Worm (Caenorhabditis elegans) whole organism, L1 larva: ENCODE results near the gene C02B8.1.
A peak's percentile ranks its signal among the peaks of the same experiment; 100 is the strongest.

ENCODE experiments used
- C04F5.9 ChIP-seq: sonication (generic microtip); optimal IDR thresholded peaks from 2 replicates; lab custom pipeline; 2016; ENCODE audit warnings: missing genetic modification characterization, missing compliant biosample characterization
- F16B12.6 ChIP-seq: fragments of 150-350 bp; optimal IDR thresholded peaks from 2 replicates; lab custom pipeline; 2014; ENCODE audit warnings: missing biosample characterization, missing genetic modification characterization
- Y116A8C.19 ChIP-seq: sonication (generic microtip); optimal IDR thresholded peaks from 2 replicates; lab custom pipeline; 2016; ENCODE audit warnings: missing compliant biosample characterization, missing genetic modification characterization, borderline replicate concordance
- aha-1 ChIP-seq: fragments of 150-350 bp; optimal IDR thresholded peaks from 2 replicates; lab custom pipeline; 2014; ENCODE audit warnings: missing biosample characterization, missing genetic modification characterization
- aly-2 ChIP-seq: fragments of 150-350 bp; optimal IDR thresholded peaks from 2 replicates; lab custom pipeline; 2014; ENCODE audit warnings: missing biosample characterization, missing genetic modification characterization
- blmp-1 ChIP-seq: fragments of 150-350 bp; optimal IDR thresholded peaks from 2 replicates; lab custom pipeline; 2014; ENCODE audit warnings: missing biosample characterization, missing genetic modification characterization
- ceh-8 ChIP-seq: fragments of 200-800 bp; sonication (Bioruptor generic); optimal IDR thresholded peaks from 2 replicates; lab custom pipeline; 2018; ENCODE audit warnings: mild to moderate bottlenecking, missing genetic modification characterization, moderate library complexity, missing compliant biosample characterization
- ceh-90 ChIP-seq: sonication (generic microtip); optimal IDR thresholded peaks from 2 replicates; lab custom pipeline; 2016; ENCODE audit warnings: missing genetic modification characterization, missing compliant biosample characterization
- ces-1 ChIP-seq: fragments of 150-350 bp; optimal IDR thresholded peaks from 2 replicates; lab custom pipeline; 2014; ENCODE audit warnings: missing biosample characterization, missing genetic modification reagents, missing genetic modification characterization
- dpl-1 ChIP-seq, 3 experiments: fragments of 150-350 bp in 2 of 3; sonication (generic microtip) in 1 of 3; optimal IDR thresholded peaks; 2 replicates each; lab custom pipeline; 2014 to 2017; ENCODE audit warnings: missing biosample characterization in 3 of 3, missing genetic modification characterization in 3 of 3, missing genetic modification reagents in 3 of 3
- dsc-1 ChIP-seq: sonication (generic microtip); optimal IDR thresholded peaks from 2 replicates; lab custom pipeline; 2016; ENCODE audit warnings: mild to moderate bottlenecking, missing genetic modification characterization, missing compliant biosample characterization
- efl-1 ChIP-seq, 4 experiments: fragments of 150-350 bp; optimal IDR thresholded peaks in 3 of 4; peaks in 1 of 4; 1 replicate in 1 of 4; 2 replicates in 3 of 4; lab custom pipeline; 2014; ENCODE audit warnings: missing biosample characterization in 2 of 4, missing genetic modification characterization in 2 of 4, missing genetic modification reagents in 2 of 4
- efl-3 ChIP-seq: fragments of 200-800 bp; sonication (Bioruptor generic); optimal IDR thresholded peaks from 2 replicates; lab custom pipeline; 2018; ENCODE audit warnings: mild to moderate bottlenecking, missing genetic modification characterization, missing compliant biosample characterization
- egl-13 ChIP-seq: sonication (generic microtip); optimal IDR thresholded peaks from 2 replicates; lab custom pipeline; 2016; ENCODE audit warnings: missing genotype, missing genetic modification reagents, missing genetic modification characterization, missing compliant biosample characterization
- egl-27 ChIP-seq, 2 experiments: fragments of 150-350 bp in 1 of 2; sonication (generic microtip); optimal IDR thresholded peaks; 3 replicates each; lab custom pipeline; 2017 to 2018; ENCODE audit warnings: missing biosample characterization in 2 of 2, missing genetic modification characterization in 2 of 2, missing genetic modification reagents in 2 of 2
- elt-3 ChIP-seq, 6 experiments: fragments of 150-350 bp in 1 of 6; sonication (generic microtip); optimal IDR thresholded peaks; 2 replicates each; lab custom pipeline; 2017 to 2018; ENCODE audit warnings: missing biosample characterization in 6 of 6, missing genetic modification characterization in 6 of 6, inconsistent platforms in 1 of 6
- ets-5 ChIP-seq: fragments of 200-800 bp; sonication (Bioruptor generic); IDR thresholded peaks from 2 replicates; pipeline ENCODE4 v1.3.6; 2022; ENCODE audit warnings: missing genetic modification characterization, missing compliant biosample characterization
- fkh-10 ChIP-seq: sonication (generic microtip); optimal IDR thresholded peaks from 2 replicates; lab custom pipeline; 2017; ENCODE audit warnings: missing biosample characterization, missing genetic modification reagents, missing genetic modification characterization
- fkh-4 ChIP-seq: sonication (generic microtip); optimal IDR thresholded peaks from 2 replicates; lab custom pipeline; 2016; ENCODE audit warnings: missing compliant biosample characterization, missing genetic modification characterization, borderline replicate concordance
- lin-13 ChIP-seq: fragments of 150-350 bp; optimal IDR thresholded peaks from 2 replicates; lab custom pipeline; 2014; ENCODE audit warnings: missing biosample characterization, missing genetic modification reagents, missing genetic modification characterization
- lin-14 ChIP-seq: fragments of 200-800 bp; sonication (Bioruptor generic); optimal IDR thresholded peaks from 2 replicates; lab custom pipeline; 2018; ENCODE audit warnings: mild to moderate bottlenecking, missing genetic modification characterization, moderate library complexity, missing compliant biosample characterization
- lin-39 ChIP-seq: fragments of 150-350 bp; optimal IDR thresholded peaks from 2 replicates; lab custom pipeline; 2014; ENCODE audit warnings: missing biosample characterization, missing genetic modification reagents, missing genetic modification characterization
- lir-3 ChIP-seq: sonication (generic microtip); optimal IDR thresholded peaks from 2 replicates; lab custom pipeline; 2016; ENCODE audit warnings: mild to moderate bottlenecking, missing genetic modification characterization, moderate library complexity, missing compliant biosample characterization; ENCODE audit not compliant: poor library complexity
- mep-1 ChIP-seq: fragments of 150-350 bp; optimal IDR thresholded peaks from 2 replicates; lab custom pipeline; 2014; ENCODE audit warnings: missing biosample characterization, missing genetic modification characterization
- nhr-12 ChIP-seq: sonication (generic microtip); optimal IDR thresholded peaks from 2 replicates; lab custom pipeline; 2017; ENCODE audit warnings: missing biosample characterization, missing genetic modification characterization
- nhr-19 ChIP-seq: fragments of 200-800 bp; sonication (Bioruptor generic); conservative IDR thresholded peaks from 2 replicates; pipeline ENCODE4 v1.3.6; 2022; ENCODE audit warnings: missing genetic modification characterization, missing compliant biosample characterization
- nhr-20 ChIP-seq: sonication (generic microtip); optimal IDR thresholded peaks from 2 replicates; lab custom pipeline; 2016; ENCODE audit warnings: mild to moderate bottlenecking, missing genetic modification characterization, missing compliant biosample characterization
- nhr-71 ChIP-seq: sonication (generic microtip); optimal IDR thresholded peaks from 2 replicates; lab custom pipeline; 2016; ENCODE audit warnings: mild to moderate bottlenecking, missing genetic modification characterization, moderate library complexity, missing compliant biosample characterization
- nhr-76 ChIP-seq: sonication (generic microtip); optimal IDR thresholded peaks from 2 replicates; lab custom pipeline; 2017; ENCODE audit warnings: missing biosample characterization, missing genetic modification characterization
- nhr-84 ChIP-seq: sonication (generic microtip); optimal IDR thresholded peaks from 2 replicates; lab custom pipeline; 2017; ENCODE audit warnings: missing biosample characterization, missing genetic modification characterization
- nhr-85 ChIP-seq: sonication (generic microtip); peaks from one replicate; lab custom pipeline; 2016; ENCODE audit warnings: missing genetic modification characterization, inconsistent platforms, missing compliant biosample characterization
- pqm-1 ChIP-seq: sonication (generic microtip); optimal IDR thresholded peaks from 3 replicates; lab custom pipeline; 2017; ENCODE audit warnings: missing biosample characterization, missing genetic modification characterization
- rnt-1 ChIP-seq: sonication (generic microtip); optimal IDR thresholded peaks from 2 replicates; lab custom pipeline; 2016; ENCODE audit warnings: mild to moderate bottlenecking, missing genetic modification characterization, moderate library complexity, missing compliant biosample characterization
- skn-1 ChIP-seq: fragments of 150-350 bp; optimal IDR thresholded peaks from 2 replicates; lab custom pipeline; 2014; ENCODE audit warnings: missing biosample characterization, missing genetic modification characterization
- sox-4 ChIP-seq: sonication (generic microtip); optimal IDR thresholded peaks from 2 replicates; lab custom pipeline; 2016; ENCODE audit warnings: missing genetic modification characterization, missing compliant biosample characterization
- sptf-1 ChIP-seq: fragments of 150-350 bp; optimal IDR thresholded peaks from 2 replicates; lab custom pipeline; 2014; ENCODE audit warnings: missing biosample characterization, missing genetic modification characterization
- sup-37 ChIP-seq: fragments of 200-800 bp; sonication (Bioruptor generic); optimal IDR thresholded peaks from 2 replicates; lab custom pipeline; 2018; ENCODE audit warnings: mild to moderate bottlenecking, missing genetic modification characterization, missing compliant biosample characterization
- swsn-7 ChIP-seq: sonication (generic microtip); optimal IDR thresholded peaks from 2 replicates; lab custom pipeline; 2016; ENCODE audit warnings: missing genetic modification characterization, missing compliant biosample characterization
- tlp-1 ChIP-seq: fragments of 150-350 bp; optimal IDR thresholded peaks from 2 replicates; lab custom pipeline; 2014; ENCODE audit warnings: missing biosample characterization, missing genetic modification characterization
- unc-30 ChIP-seq: sonication (generic microtip); optimal IDR thresholded peaks from 2 replicates; lab custom pipeline; 2017; ENCODE audit warnings: missing biosample characterization, missing genetic modification characterization
- unc-98 ChIP-seq: fragments of 200-800 bp; sonication (Bioruptor generic); IDR thresholded peaks from 2 replicates; pipeline ENCODE4 v1.3.6; 2022; ENCODE audit warnings: missing genetic modification characterization, missing compliant biosample characterization
- vab-15 ChIP-seq: sonication (generic microtip); optimal IDR thresholded peaks from 2 replicates; lab custom pipeline; 2017; ENCODE audit warnings: missing genotype, mild to moderate bottlenecking, missing genetic modification characterization, missing compliant biosample characterization
- xbp-1 ChIP-seq: sonication (generic microtip); optimal IDR thresholded peaks from 2 replicates; lab custom pipeline; 2016; ENCODE audit warnings: missing genetic modification characterization, missing compliant biosample characterization
- zip-4 ChIP-seq: fragments of 200-800 bp; sonication (Bioruptor generic); optimal IDR thresholded peaks from 2 replicates; lab custom pipeline; 2018; ENCODE audit warnings: mild to moderate bottlenecking, missing genetic modification characterization, moderate library complexity, missing compliant biosample characterization
- ztf-11 ChIP-seq, 2 experiments: sonication (generic microtip); optimal IDR thresholded peaks; 2 replicates each; lab custom pipeline; 2016 to 2017; ENCODE audit warnings: missing genetic modification characterization in 2 of 2, missing biosample characterization in 1 of 2, missing compliant biosample characterization in 1 of 2

Gene C02B8.1

DNA sequence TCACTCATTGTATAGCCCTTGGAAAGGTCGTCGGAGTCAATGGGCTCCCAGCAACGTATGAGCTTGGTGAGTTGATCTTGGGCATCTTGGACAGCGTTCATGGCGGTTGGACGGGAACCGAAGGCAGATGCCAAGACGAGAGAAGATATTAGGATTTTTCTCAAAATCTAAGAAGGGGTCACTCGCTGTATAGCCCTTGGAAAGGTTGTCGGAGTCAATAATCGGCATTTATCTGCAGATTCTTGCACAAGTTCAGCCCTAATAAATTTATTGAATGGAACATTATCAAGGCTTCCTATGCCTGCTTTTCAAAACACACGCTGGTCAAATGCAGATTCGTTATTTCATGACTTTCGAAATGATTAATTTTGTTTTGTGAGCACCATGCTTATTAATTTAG, 9.7 kb upstream of the C02B8.1 start, which contains the start of gene C02B8.7:
C02B8.7 (minus strand) TSS at position 101 of the 400 bp plus-strand sequence.
- TF ChIP-seq rnt-1 (tag; lab: Kevin White, UChicago) = no peak

DNA sequence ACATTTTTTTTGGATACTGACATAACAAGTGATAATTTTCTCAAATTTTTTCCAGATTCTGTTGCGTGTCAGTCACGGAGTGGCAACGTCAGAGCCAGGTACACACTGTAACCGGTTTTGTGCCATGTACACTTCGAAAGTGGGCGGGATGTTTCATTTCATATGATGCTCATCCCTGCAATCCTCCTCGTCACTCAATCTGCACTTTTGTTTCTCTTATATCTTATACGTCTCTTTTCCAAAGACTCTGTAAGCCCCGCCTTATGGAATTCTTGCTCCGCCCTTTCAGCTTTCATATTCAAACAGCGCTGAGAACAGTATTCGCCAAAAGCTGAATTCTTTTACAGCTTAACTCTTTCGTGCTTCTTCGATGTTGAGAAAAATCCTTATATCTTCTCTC, 8.4 kb upstream of the C02B8.1 start, which contains the start of gene C02B8.3:
C02B8.3 (plus strand) TSS at position 301 of the 400 bp plus-strand sequence.
- TF ChIP-seq egl-13 (tag; lab: Kevin White, UChicago) (no peak), nhr-20 (no peak), blmp-1 (tag; lab: Kevin White, UChicago) (no peak), nhr-12 (no peak), xbp-1 (tag; lab: Kevin White, UChicago) (no peak), unc-98 (no peak), rnt-1 (tag; lab: Kevin White, UChicago) (no peak), skn-1 (tag; lab: Kevin White, UChicago) (no peak), lir-3 (tag; lab: Kevin White, UChicago) (no peak), sup-37 (GFP tag; lab: Kevin White, UChicago) (no peak), elt-3 (tag; optimal IDR thresholded peaks at IDR 0.05; lab: Kevin White, UChicago) (no peak), nhr-84 (tag; lab: Kevin White, UChicago) (no peak), dpl-1 (GFP tag; optimal IDR thresholded peaks at IDR 0.05; lab: Kevin White, UChicago) (no peak), fkh-4 (tag; lab: Kevin White, UChicago) (no peak)

ce11 chrX:8148993-8149392, 1.5 kb downstream of the C02B8.1 start:
- TF ChIP-seq vab-15 (tag; lab: Kevin White, UChicago) (no peak), rnt-1 (tag; lab: Kevin White, UChicago) (no peak), zip-4 (GFP tag; lab: Kevin White, UChicago) (no peak), mep-1 (tag; lab: Kevin White, UChicago) (peak; percentile 8), skn-1 (tag; lab: Kevin White, UChicago) (no peak)

- TF ChIP-seq ets-5 (GFP tag; lab: Robert Waterston, UW) (no peak), pqm-1 (tag; lab: Kevin White, UChicago) (no peak), F16B12.6 (tag; lab: Kevin White, UChicago) (no peak), unc-30 (tag; lab: Kevin White, UChicago) (no peak), ceh-90 (no peak), nhr-19 (GFP tag; lab: Robert Waterston, UW) (no peak), rnt-1 (tag; lab: Kevin White, UChicago) (no peak), ceh-8 (GFP tag; lab: Kevin White, UChicago) (no peak), lin-14 (no peak), swsn-7 (tag; lab: Kevin White, UChicago) (no peak), egl-27 (tag; optimal IDR thresholded peaks at IDR 0.05; lab: Kevin White, UChicago) (no peak), nhr-12 (no peak), sox-4 (no peak), tlp-1 (no peak), nhr-71 (tag; lab: Kevin White, UChicago) (no peak)
Measured at ce11 chrX:8150621-8151020, 3.1 kb downstream of the C02B8.1 start, which contains the start of gene F22F1.2. Gene F22F1.2, minus strand, starts transcription at chrX:8150721.

- TF ChIP-seq Y116A8C.19 (tag; lab: Kevin White, UChicago) = no peak
- TF ChIP-seq swsn-7 (tag; lab: Kevin White, UChicago) = peak; percentile 4
- no peak for TF ChIP-seq aha-1 (tag; lab: Kevin White, UChicago)
- no peak for TF ChIP-seq sptf-1 (tag; lab: Kevin White, UChicago)
- TF ChIP-seq lin-13 = no peak
- TF ChIP-seq nhr-71 (tag; lab: Kevin White, UChicago) = no peak
- TF ChIP-seq tlp-1 = no peak
- TF ChIP-seq efl-3 (GFP tag; lab: Kevin White, UChicago) = no peak
- TF ChIP-seq ces-1 = no peak
- no peak for TF ChIP-seq nhr-19 (GFP tag; lab: Robert Waterston, UW)
- TF ChIP-seq aly-2 (tag; lab: Kevin White, UChicago) = no peak
- no peak for TF ChIP-seq dpl-1 (GFP tag; optimal IDR thresholded peaks at IDR 0.05; lab: Kevin White, UChicago)
- TF ChIP-seq C04F5.9 (tag; lab: Kevin White, UChicago) = no peak
- TF ChIP-seq nhr-76 (tag; lab: Kevin White, UChicago) = no peak
- TF ChIP-seq dsc-1 (tag; lab: Kevin White, UChicago) = peak; percentile 50
- no peak for TF ChIP-seq fkh-10 (GFP tag; lab: Kevin White, UChicago)
- TF ChIP-seq lin-39 (tag; lab: Kevin White, UChicago) = no peak
- TF ChIP-seq ztf-11 (tag; optimal IDR thresholded peaks at IDR 0.05; lab: Kevin White, UChicago) = no peak
- no peak for TF ChIP-seq efl-1 (optimal IDR thresholded peaks at IDR 0.05; lab: Kevin White, UChicago)
- no peak for TF ChIP-seq efl-1 (GFP tag; optimal IDR thresholded peaks at IDR 0.05 in 1 of 2; lab: Kevin White, UChicago)
- TF ChIP-seq nhr-85 (tag; lab: Kevin White, UChicago) = no peak
- TF ChIP-seq F16B12.6 (tag; lab: Kevin White, UChicago) = no peak
Measured at ce11 chrX:8151409-8151808, 3.9 kb downstream of the C02B8.1 start.
